Fruit fly (Drosophila melanogaster): Measurements from ENCODE around the gene TotE.

Gene TotE

dm6 chr2L:19958520-19959161 is 45.3 kb upstream of the TotE start, which contains the start of gene COX4 (continued):
- no peak for TF ChIP-seq jumu (GFP tag; optimal IDR thresholded peaks at IDR 0.05)
- TF ChIP-seq CG14667 (GFP tag; IDR thresholded peaks at IDR 0.05), result no peak
- no peak for TF ChIP-seq CG10321 (GFP tag; IDR thresholded peaks at IDR 0.05)
- no peak for TF ChIP-seq CG5180 (GFP tag; optimal IDR thresholded peaks at IDR 0.05)
- TF ChIP-seq NC2β (GFP tag; optimal IDR thresholded peaks at IDR 0.05), result no peak
- no peak for TF ChIP-seq CG32532 (GFP tag; IDR thresholded peaks at IDR 0.05)
- no peak for TF ChIP-seq Dip3 (GFP tag; optimal IDR thresholded peaks at IDR 0.05)
- no peak for TF ChIP-seq ara (GFP tag; IDR thresholded peaks at IDR 0.05)
- no peak for TF ChIP-seq CHES-1-like (GFP tag; optimal IDR thresholded peaks at IDR 0.05)
- no peak for TF ChIP-seq Dad (GFP tag; optimal IDR thresholded peaks at IDR 0.05)
- no peak for TF ChIP-seq CG11085 (GFP tag; IDR thresholded peaks at IDR 0.05)
- TF ChIP-seq stc (GFP tag; IDR thresholded peaks at IDR 0.05), result no peak
- peak in 1 of 2 experiments; percentile 98 for TF ChIP-seq Pdp1 (GFP tag; optimal IDR thresholded peaks at IDR 0.05)
- no peak for TF ChIP-seq CG10274 (GFP tag; optimal IDR thresholded peaks at IDR 0.05)
- no peak for TF ChIP-seq HLH3B (GFP tag; IDR thresholded peaks at IDR 0.05)
- TF ChIP-seq tup (GFP tag; optimal IDR thresholded peaks at IDR 0.05), result no peak
- no peak for TF ChIP-seq croc (GFP tag; conservative IDR thresholded peaks at IDR 0.05)
- no peak for TF ChIP-seq Usf (GFP tag; optimal IDR thresholded peaks at IDR 0.05)
- TF ChIP-seq HLH4C (GFP tag; IDR thresholded peaks at IDR 0.05; ENCODE audit: partially characterized antibody), result peak; percentile 61
- TF ChIP-seq Chrac-16 (GFP tag; optimal IDR thresholded peaks at IDR 0.05), result no peak
- TF ChIP-seq zen2 (GFP tag; IDR thresholded peaks at IDR 0.05; ENCODE audit: partially characterized antibody), result peak; percentile 32; the same call in 1 of the 3 replicates
- TF ChIP-seq inv (GFP tag; IDR thresholded peaks at IDR 0.05; ENCODE audit: partially characterized antibody), result peak; percentile 58
- no peak for TF ChIP-seq Rfx (GFP tag; IDR thresholded peaks at IDR 0.05)
- peak; percentile 71 for TF ChIP-seq zen (tag; optimal IDR thresholded peaks at IDR 0.05)
- peak; percentile 79 for TF ChIP-seq amos (GFP tag; IDR thresholded peaks at IDR 0.05; ENCODE audit: partially characterized antibody)
- no peak for TF ChIP-seq Hey (tag; optimal IDR thresholded peaks at IDR 0.05)
- no peak for TF ChIP-seq Deaf1 (tag; optimal IDR thresholded peaks at IDR 0.05)
- no peak for TF ChIP-seq CG14965 (GFP tag; optimal IDR thresholded peaks at IDR 0.05; ENCODE audit: borderline replicate concordance)
- no peak for TF ChIP-seq nom (GFP tag; optimal IDR thresholded peaks at IDR 0.05)
- TF ChIP-seq PHDP (tag; optimal IDR thresholded peaks at IDR 0.05), result peak; percentile 8
- TF ChIP-seq CG8388 (GFP tag; optimal IDR thresholded peaks at IDR 0.05), result no peak
- no peak for TF ChIP-seq Stat92E (GFP tag; optimal IDR thresholded peaks at IDR 0.05)
- TF ChIP-seq exex (tag; optimal IDR thresholded peaks at IDR 0.05), result peak; percentile 21
- no peak for TF ChIP-seq D (optimal IDR thresholded peaks at IDR 0.05)
- no peak for TF ChIP-seq D (GFP tag; optimal IDR thresholded peaks at IDR 0.05)
- TF ChIP-seq bbx (GFP tag; IDR thresholded peaks at IDR 0.05; ENCODE audit: partially characterized antibody), result peak; percentile 86
- no peak for TF ChIP-seq CG4282 (GFP tag; optimal IDR thresholded peaks at IDR 0.05)
- TF ChIP-seq Sry-δ (GFP tag; optimal IDR thresholded peaks at IDR 0.05), result peak; percentile 68
- no peak for TF ChIP-seq Dip2 (GFP tag; IDR thresholded peaks at IDR 0.05)
- no peak for TF ChIP-seq CG18011 (GFP tag; optimal IDR thresholded peaks at IDR 0.05)
- TF ChIP-seq CG34224 (GFP tag; IDR thresholded peaks at IDR 0.05; ENCODE audit: partially characterized antibody), result peak; percentile 63; the same call in 2 of the 3 replicates
- TF ChIP-seq gfzf (GFP tag; optimal IDR thresholded peaks at IDR 0.05), result peak; percentile 69
- peak; percentile 44 for TF ChIP-seq Dek (tag; optimal IDR thresholded peaks at IDR 0.05)
- peak; percentile 84 for TF ChIP-seq CG13287 (GFP tag; IDR thresholded peaks at IDR 0.05; ENCODE audit: partially characterized antibody)
- TF ChIP-seq wek (GFP tag; optimal IDR thresholded peaks at IDR 0.05), result no peak
- TF ChIP-seq row (GFP tag; IDR thresholded peaks at IDR 0.05), result no peak
- no peak for TF ChIP-seq CG12236 (GFP tag; optimal IDR thresholded peaks at IDR 0.05)
- peak; percentile 2 for TF ChIP-seq sens (GFP tag)
- no peak for TF ChIP-seq cas (GFP tag; IDR thresholded peaks at IDR 0.05)

Measured in whole organism, embryonic.